Fruit fly (Drosophila melanogaster) whole organism, embryonic: ENCODE results near the gene scpr-C.

Experiments
- Asciz ChIP-seq: fragments of 200-800 bp; sonication (Bioruptor generic); optimal IDR thresholded peaks from 2 replicates; lab custom pipeline; 2017; ENCODE audit warnings: missing biosample characterization, mild to moderate bottlenecking, missing genetic modification characterization, missing genetic modification reagents
- BtbVII ChIP-seq: fragments of 200-800 bp; sonication (Bioruptor generic); optimal IDR thresholded peaks from 3 replicates; lab custom pipeline; 2017; ENCODE audit warnings: missing biosample characterization, mild to moderate bottlenecking, missing genetic modification characterization
- CG11085 ChIP-seq: fragments of 200-800 bp; sonication (Bioruptor generic); IDR thresholded peaks from 2 replicates; pipeline ENCODE4 v1.3.6; 2022; ENCODE audit warnings: missing biosample characterization, missing genetic modification characterization
- CG11504 ChIP-seq: fragments of 200-800 bp; sonication (Bioruptor generic); optimal IDR thresholded peaks from 3 replicates; lab custom pipeline; 2019; ENCODE audit warnings: missing biosample characterization, mild to moderate bottlenecking, missing genetic modification characterization, moderate library complexity
- CG12071 ChIP-seq: fragments of 200-800 bp; sonication (Bioruptor generic); optimal IDR thresholded peaks from 3 replicates; lab custom pipeline; 2018; ENCODE audit warnings: missing biosample characterization, mild to moderate bottlenecking, missing genetic modification characterization
- CG12104 ChIP-seq: fragments of 200-800 bp; sonication (Bioruptor generic); optimal IDR thresholded peaks from 3 replicates; lab custom pipeline; 2016; ENCODE audit warnings: missing biosample characterization, missing genetic modification characterization
- CG12219 ChIP-seq: fragments of 200-800 bp; sonication (Bioruptor generic); optimal IDR thresholded peaks from 3 replicates; lab custom pipeline; 2018; ENCODE audit warnings: missing biosample characterization, mild to moderate bottlenecking, missing genetic modification characterization
- CG13296 ChIP-seq: fragments of 200-800 bp; sonication (Bioruptor generic); optimal IDR thresholded peaks from 3 replicates; lab custom pipeline; 2018; ENCODE audit warnings: missing biosample characterization, mild to moderate bottlenecking, missing genetic modification characterization
- CG13424 ChIP-seq: fragments of 200-800 bp; sonication (Bioruptor generic); optimal IDR thresholded peaks from 2 replicates; lab custom pipeline; 2019; ENCODE audit warnings: missing biosample characterization, mild to moderate bottlenecking, missing genetic modification characterization, moderate library complexity
- CG15514 ChIP-seq: fragments of 200-800 bp; sonication (Bioruptor generic); optimal IDR thresholded peaks from 3 replicates; lab custom pipeline; 2017; ENCODE audit warnings: missing biosample characterization, missing genetic modification characterization, mild to moderate bottlenecking, moderate library complexity, missing genetic modification reagents
- CG15601 ChIP-seq: fragments of 200-800 bp; sonication (Bioruptor generic); optimal IDR thresholded peaks from 3 replicates; lab custom pipeline; 2019; ENCODE audit warnings: missing biosample characterization, mild to moderate bottlenecking, missing genetic modification characterization, moderate library complexity
- CG16813 ChIP-seq: fragments of 200-800 bp; sonication (Bioruptor generic); IDR thresholded peaks from 3 replicates; pipeline ENCODE4 v1.3.6; 2022; ENCODE audit warnings: missing biosample characterization, missing genetic modification characterization; ENCODE audit not compliant: partially characterized antibody
- CG16815 ChIP-seq: fragments of 200-800 bp; sonication (Bioruptor generic); optimal IDR thresholded peaks from 3 replicates; lab custom pipeline; 2017; ENCODE audit warnings: missing biosample characterization, mild to moderate bottlenecking, missing genetic modification characterization
- CG17186 ChIP-seq: fragments of 200-800 bp; sonication (Bioruptor generic); optimal IDR thresholded peaks from 3 replicates; lab custom pipeline; 2017; ENCODE audit warnings: missing biosample characterization, missing genetic modification reagents, missing genetic modification characterization
- CG18599 ChIP-seq: fragments of 200-800 bp; sonication (Bioruptor generic); optimal IDR thresholded peaks from 3 replicates; lab custom pipeline; 2017; ENCODE audit warnings: missing biosample characterization, missing genetic modification characterization, mild to moderate bottlenecking, moderate library complexity, missing genetic modification reagents
- CG2678 ChIP-seq: fragments of 200-800 bp; sonication (Bioruptor generic); optimal IDR thresholded peaks from 3 replicates; lab custom pipeline; 2019; ENCODE audit warnings: missing biosample characterization, mild to moderate bottlenecking, missing genetic modification characterization, moderate library complexity
- CG3281 ChIP-seq: fragments of 200-800 bp; sonication (Bioruptor generic); optimal IDR thresholded peaks from 3 replicates; lab custom pipeline; 2017; ENCODE audit warnings: missing biosample characterization, mild to moderate bottlenecking, missing genetic modification characterization
- CG33213 ChIP-seq: fragments of 200-800 bp; sonication (Bioruptor generic); optimal IDR thresholded peaks from 3 replicates; lab custom pipeline; 2016; ENCODE audit warnings: missing biosample characterization, missing genetic modification characterization
- CG34376 ChIP-seq: fragments of 200-800 bp; sonication (Bioruptor generic); optimal IDR thresholded peaks from 2 replicates; lab custom pipeline; 2018; ENCODE audit warnings: missing biosample characterization, mild to moderate bottlenecking, missing genetic modification characterization
- CG34422 ChIP-seq: fragments of 200-800 bp; sonication (Bioruptor generic); IDR thresholded peaks from 3 replicates; pipeline ENCODE4 v1.3.6; 2022; ENCODE audit warnings: missing biosample characterization, missing genetic modification characterization
- CG3838 ChIP-seq: fragments of 200-800 bp; sonication (Bioruptor generic); optimal IDR thresholded peaks from 3 replicates; lab custom pipeline; 2016; ENCODE audit warnings: missing biosample characterization, missing genetic modification characterization
- CG4424 ChIP-seq: fragments of 200-800 bp; sonication (Bioruptor generic); optimal IDR thresholded peaks from 3 replicates; lab custom pipeline; 2016; ENCODE audit warnings: missing biosample characterization, missing genetic modification characterization
- CG4617 ChIP-seq: fragments of 200-800 bp; sonication (Bioruptor generic); optimal IDR thresholded peaks from 3 replicates; lab custom pipeline; 2016; ENCODE audit warnings: missing biosample characterization, missing genetic modification characterization, borderline replicate concordance
- CG6254 ChIP-seq: fragments of 200-800 bp; sonication (Bioruptor generic); optimal IDR thresholded peaks from 3 replicates; lab custom pipeline; 2017; ENCODE audit warnings: mild to moderate bottlenecking, missing biosample characterization, missing genetic modification reagents, missing genetic modification characterization
- CG9817 ChIP-seq: fragments of 200-800 bp; sonication (Bioruptor generic); optimal IDR thresholded peaks from 2 replicates; lab custom pipeline; 2018; ENCODE audit warnings: missing biosample characterization, mild to moderate bottlenecking, missing genetic modification characterization, moderate library complexity
- Hr51 ChIP-seq, 2 experiments: fragments of 200-800 bp; sonication (Bioruptor generic); optimal IDR thresholded peaks; 2 replicates in 1 of 2; 3 replicates in 1 of 2; lab custom pipeline; 2016 to 2018; ENCODE audit warnings: missing biosample characterization in 2 of 2, missing genetic modification characterization in 2 of 2, mild to moderate bottlenecking in 1 of 2, moderate library complexity in 1 of 2
- Jarid2 ChIP-seq: fragments of 200-800 bp; sonication (Bioruptor generic); optimal IDR thresholded peaks from 3 replicates; lab custom pipeline; 2017; ENCODE audit warnings: mild to moderate bottlenecking, missing biosample characterization, missing genetic modification reagents, missing genetic modification characterization
- Ptx1 ChIP-seq: fragments of 200-800 bp; sonication (Bioruptor generic); IDR thresholded peaks from 2 replicates; pipeline ENCODE4 v1.3.6; 2022; ENCODE audit warnings: missing biosample characterization, missing genetic modification characterization
- Usf ChIP-seq: fragments of 200-800 bp; sonication (Bioruptor generic); optimal IDR thresholded peaks from 2 replicates; lab custom pipeline; 2017; ENCODE audit warnings: missing genotype, missing biosample characterization, missing genetic modification characterization
- bab2 ChIP-seq: fragments of 200-800 bp; sonication (Bioruptor generic); optimal IDR thresholded peaks from 2 replicates; lab custom pipeline; 2016; ENCODE audit warnings: missing biosample characterization, missing genetic modification characterization
- chif ChIP-seq, 2 experiments: fragments of 200-800 bp; sonication (Bioruptor generic); optimal IDR thresholded peaks; 3 replicates each; lab custom pipeline; 2016; ENCODE audit warnings: missing biosample characterization in 2 of 2, missing genetic modification characterization in 2 of 2
- crp ChIP-seq, 2 experiments: fragments of 200-800 bp; sonication (Bioruptor generic); optimal IDR thresholded peaks; 2 replicates in 1 of 2; 3 replicates in 1 of 2; lab custom pipeline; 2017; ENCODE audit warnings: missing biosample characterization in 2 of 2, missing genetic modification characterization in 2 of 2, mild to moderate bottlenecking in 1 of 2, moderate library complexity in 1 of 2
- dmrt99B ChIP-seq: fragments of 200-800 bp; sonication (Bioruptor generic); optimal IDR thresholded peaks from 2 replicates; lab custom pipeline; 2018; ENCODE audit warnings: missing biosample characterization, mild to moderate bottlenecking, missing genetic modification characterization, moderate library complexity
- ems ChIP-seq: fragments of 200-800 bp; sonication (Bioruptor generic); optimal IDR thresholded peaks from 3 replicates; lab custom pipeline; 2016; ENCODE audit warnings: missing biosample characterization, missing genetic modification characterization
- exex ChIP-seq: fragments of 200-800 bp; sonication (Bioruptor generic); optimal IDR thresholded peaks from 4 replicates; lab custom pipeline; 2018; ENCODE audit warnings: missing biosample characterization, mild to moderate bottlenecking, missing genetic modification characterization, moderate library complexity
- eyg ChIP-seq: fragments of 200-800 bp; sonication (Bioruptor generic); optimal IDR thresholded peaks from 3 replicates; lab custom pipeline; 2016; ENCODE audit warnings: missing biosample characterization, missing genetic modification characterization
- fd96Cb ChIP-seq: fragments of 200-800 bp; sonication (Bioruptor generic); optimal IDR thresholded peaks from 2 replicates; lab custom pipeline; 2018; ENCODE audit warnings: missing biosample characterization, mild to moderate bottlenecking, missing genetic modification characterization, moderate library complexity
- gem ChIP-seq: fragments of 200-800 bp; sonication (Bioruptor generic); optimal IDR thresholded peaks from 2 replicates; lab custom pipeline; 2019; ENCODE audit warnings: missing biosample characterization, mild to moderate bottlenecking, missing genetic modification characterization, moderate library complexity
- grau ChIP-seq: fragments of 200-800 bp; optimal IDR thresholded peaks from 3 replicates; lab custom pipeline; 2019; ENCODE audit warnings: missing biosample characterization, mild to moderate bottlenecking, missing genetic modification characterization, moderate library complexity
- kay ChIP-seq: fragments of 200-800 bp; sonication (Bioruptor generic); optimal IDR thresholded peaks from 2 replicates; lab custom pipeline; 2016; ENCODE audit warnings: missing biosample characterization, missing genetic modification characterization
- lab ChIP-seq: fragments of 200-800 bp; sonication (Bioruptor generic); optimal IDR thresholded peaks from 3 replicates; lab custom pipeline; 2017; ENCODE audit warnings: missing biosample characterization, missing genetic modification characterization, mild to moderate bottlenecking, moderate library complexity, missing genetic modification reagents
- maf-S ChIP-seq: fragments of 200-800 bp; sonication (Bioruptor generic); optimal IDR thresholded peaks from 2 replicates; lab custom pipeline; 2016; ENCODE audit warnings: missing biosample characterization, missing genetic modification characterization
- row ChIP-seq: fragments of 200-800 bp; sonication (Bioruptor generic); IDR thresholded peaks from 3 replicates; pipeline ENCODE4 v1.3.6; 2022; ENCODE audit warnings: missing biosample characterization, missing genetic modification characterization
- scrt ChIP-seq: fragments of 200-800 bp; sonication (Bioruptor generic); optimal IDR thresholded peaks from 2 replicates; lab custom pipeline; 2018; ENCODE audit warnings: missing biosample characterization, mild to moderate bottlenecking, missing genetic modification characterization, moderate library complexity
- sim ChIP-seq: fragments of 200-800 bp; sonication (Bioruptor generic); IDR thresholded peaks from 2 replicates; pipeline ENCODE4 v1.3.6; 2022; ENCODE audit warnings: missing biosample characterization, missing genetic modification characterization
- sob ChIP-seq: fragments of 200-800 bp; sonication (Bioruptor generic); IDR thresholded peaks from 2 replicates; pipeline ENCODE4 v1.3.6; 2022; ENCODE audit warnings: missing biosample characterization, missing genetic modification characterization
- sug ChIP-seq: fragments of 200-800 bp; optimal IDR thresholded peaks from 2 replicates; lab custom pipeline; 2019; ENCODE audit warnings: missing biosample characterization, mild to moderate bottlenecking, missing genetic modification characterization, moderate library complexity
- unpg ChIP-seq: fragments of 200-800 bp; sonication (Bioruptor generic); optimal IDR thresholded peaks from 3 replicates; lab custom pipeline; 2018; ENCODE audit warnings: missing biosample characterization, mild to moderate bottlenecking, missing genetic modification characterization, moderate library complexity
- zfh1 ChIP-seq: fragments of 200-800 bp; sonication (Bioruptor generic); IDR thresholded peaks from 3 replicates; pipeline ENCODE4 v1.3.6; 2022; ENCODE audit warnings: missing biosample characterization, missing genetic modification characterization

The scpr-C gene

DNA sequence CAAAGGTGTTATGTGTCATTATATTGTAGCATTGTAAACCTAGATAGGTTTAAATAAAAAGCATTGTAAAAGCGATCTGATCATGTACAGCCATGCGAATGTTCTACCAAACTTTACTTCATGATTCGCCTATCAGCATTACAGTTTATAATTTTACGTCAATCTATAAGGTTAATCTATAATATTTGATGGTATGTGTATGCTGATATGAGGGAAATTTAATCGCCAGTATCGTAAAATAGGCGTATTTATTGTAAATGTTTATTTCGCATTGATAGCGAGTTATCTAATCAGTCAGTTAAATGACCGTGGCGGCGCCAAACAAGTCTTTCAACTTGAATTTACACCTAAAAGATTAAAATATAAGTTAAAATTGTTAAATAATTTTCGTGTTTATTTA lies 47.7 kb upstream of the scpr-C start (continued):
- TF ChIP-seq scrt (GFP tag; lab: Kevin White, UChicago) (no peak), CG12104 (no peak), crp (GFP tag; optimal IDR thresholded peaks at IDR 0.05; lab: Kevin White, UChicago) (no peak), eyg (GFP tag; lab: Kevin White, UChicago) (no peak), Usf (GFP tag; lab: Kevin White, UChicago) (no peak), CG2678 (tag; lab: Kevin White, UChicago) (no peak), ems (GFP tag; lab: Kevin White, UChicago) (no peak), sug (tag; lab: Kevin White, UChicago) (peak; percentile 27), CG6254 (GFP tag; lab: Kevin White, UChicago) (no peak), fd96Cb (no peak), Jarid2 (GFP tag; lab: Kevin White, UChicago) (no peak), CG11085 (GFP tag; lab: Robert Waterston, UW) (no peak), CG34376 (GFP tag; lab: Kevin White, UChicago) (peak; percentile 39), kay (GFP tag; lab: Kevin White, UChicago) (no peak), CG3838 (GFP tag; lab: Kevin White, UChicago) (no peak), bab2 (GFP tag; lab: Kevin White, UChicago) (no peak), CG16815 (GFP tag; lab: Kevin White, UChicago) (no peak), chif (GFP tag; optimal IDR thresholded peaks at IDR 0.05; lab: Kevin White, UChicago) (no peak), maf-S (GFP tag; lab: Kevin White, UChicago) (no peak), CG34422 (no peak), CG4424 (GFP tag; lab: Kevin White, UChicago) (no peak)

DNA sequence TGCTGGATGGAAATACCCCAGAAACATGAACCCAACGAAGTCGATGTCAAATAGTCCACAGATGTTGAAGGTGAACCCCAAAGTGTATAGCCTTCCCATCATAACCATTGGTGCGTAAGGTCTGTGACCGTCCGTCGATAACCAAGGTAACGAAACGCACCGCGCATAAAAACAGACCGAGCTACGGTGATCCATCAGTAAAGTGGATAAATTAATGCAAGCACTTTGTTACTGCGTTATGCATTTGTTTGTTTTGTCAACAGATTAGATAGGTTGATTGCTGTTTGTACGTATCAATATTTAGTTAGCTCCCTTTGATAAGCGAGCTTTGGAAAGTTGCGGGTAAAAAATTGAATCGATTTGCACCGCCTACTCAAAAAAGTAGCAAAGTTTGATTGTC lies 47.0 kb upstream of the scpr-C start:
- TF ChIP-seq CG3281 (GFP tag; lab: Kevin White, UChicago) (peak; percentile 1), CG15514 (peak; percentile 21), fd96Cb (no peak), CG9817 (tag; lab: Kevin White, UChicago) (peak; percentile 5), exex (peak; percentile 42), CG16813 (GFP tag; lab: Robert Waterston, UW) (no peak), CG17186 (GFP tag; lab: Kevin White, UChicago) (no peak), gem (tag; lab: Kevin White, UChicago) (peak; percentile 20), CG12219 (GFP tag; lab: Kevin White, UChicago) (no peak), dmrt99B (tag; lab: Kevin White, UChicago) (peak; percentile 13), zfh1 (GFP tag; lab: Robert Waterston, UW) (no peak), CG13296 (GFP tag; lab: Kevin White, UChicago) (peak; percentile 15), row (peak; percentile 13; the same call in 1 of the 3 replicates), CG12071 (peak; percentile 40), CG11504 (peak; percentile 37), CG18599 (GFP tag; lab: Kevin White, UChicago) (peak; percentile 22), grau (tag; lab: Kevin White, UChicago) (peak; percentile 58), CG33213 (GFP tag; lab: Kevin White, UChicago) (no peak), CG4617 (no peak), BtbVII (peak; percentile 40), lab (GFP tag; lab: Kevin White, UChicago) (peak; percentile 72), sim (GFP tag; lab: Robert Waterston, UW) (no peak), sob (GFP tag; lab: Robert Waterston, UW) (no peak), CG13424 (peak; percentile 7), Ptx1 (GFP tag; lab: Robert Waterston, UW) (peak; percentile 13; the same call in 1 of the 2 replicates), unpg (GFP tag; lab: Kevin White, UChicago) (peak; percentile 26), Asciz (GFP tag; lab: Kevin White, UChicago) (peak; percentile 38), CG15601 (tag; lab: Kevin White, UChicago) (peak; percentile 11), Hr51 (GFP tag; optimal IDR thresholded peaks at IDR 0.05; lab: Kevin White, UChicago) (peak in 1 of 2 experiments; percentile 14)
